Fruit fly (Drosophila melanogaster) Kc167 (cell line): ENCODE data around the gene CG34163.

Experiments
- Myc ChIP-seq: fragments of >200 bp; optimal IDR thresholded peaks from 2 replicates; lab custom pipeline; 2017; ENCODE audit warnings: missing external identifiers
- Sin3A ChIP-seq: fragments of >200 bp; optimal IDR thresholded peaks from 2 replicates; lab custom pipeline; 2018; ENCODE audit warnings: missing external identifiers
- h ChIP-seq: fragments of >200 bp; optimal IDR thresholded peaks from 3 replicates; lab custom pipeline; 2018; ENCODE audit warnings: missing external identifiers
- psq ChIP-seq: fragments of >200 bp; optimal IDR thresholded peaks from 2 replicates; lab custom pipeline; 2017; ENCODE audit warnings: missing external identifiers
- ttk ChIP-seq: sonication (Bioruptor generic); optimal IDR thresholded peaks from 2 replicates; lab custom pipeline; 2017; ENCODE audit warnings: missing external identifiers

- TF ChIP-seq ttk (lab: Kevin White, UChicago) (no peak), psq (lab: Kevin White, UChicago) (no peak), h (lab: Kevin White, UChicago) (no peak), Myc (no peak), Sin3A (lab: Kevin White, UChicago) (no peak)
These were observed 18.6 kb upstream of the CG34163 start for dm6 chr2L:11969424-11969823.
